Worm (Caenorhabditis elegans): ENCODE results near the gene pho-11.

ce11 chrII:9936859-9937258 lies 5.2 kb downstream of the pho-11 start, which contains the start of gene C05C10.3:
- TF ChIP-seq sox-4 (tag; optimal IDR thresholded peaks at IDR 0.05) (no peak), lsy-2 (tag; optimal IDR thresholded peaks at IDR 0.05) (no peak), hlh-17 (GFP tag; optimal IDR thresholded peaks at IDR 0.05; ENCODE audit: borderline replicate concordance) (no peak), lin-15B (tag; optimal IDR thresholded peaks at IDR 0.05) (no peak), fkh-8 (tag; optimal IDR thresholded peaks at IDR 0.05) (no peak), pqm-1 (tag; optimal IDR thresholded peaks at IDR 0.05) (no peak)

Measured in whole organism, L1 larva.